Fruit fly (Drosophila melanogaster) whole organism, embryonic: Measurements from ENCODE around the gene dah.

Experiments
- B-H2 ChIP-seq: fragments of 200-800 bp; sonication (Bioruptor generic); optimal IDR thresholded peaks from 2 replicates; lab custom pipeline; 2018; ENCODE audit warnings: missing biosample characterization, mild to moderate bottlenecking, missing genetic modification characterization
- CG10543 ChIP-seq: fragments of 200-800 bp; sonication (Bioruptor generic); optimal IDR thresholded peaks from 3 replicates; lab custom pipeline; 2017; ENCODE audit warnings: missing biosample characterization, mild to moderate bottlenecking, missing genetic modification characterization, moderate library complexity
- CG11456 ChIP-seq: fragments of 200-800 bp; sonication (Bioruptor generic); IDR thresholded peaks from 3 replicates; pipeline ENCODE4 v1.3.6; 2022; ENCODE audit warnings: missing biosample characterization, missing genetic modification characterization
- CG12769 ChIP-seq: fragments of 200-800 bp; sonication (Bioruptor generic); optimal IDR thresholded peaks from 2 replicates; lab custom pipeline; 2019; ENCODE audit warnings: missing biosample characterization, mild to moderate bottlenecking, missing genetic modification characterization, moderate library complexity
- CG13287 ChIP-seq: fragments of 200-800 bp; sonication (Bioruptor generic); IDR thresholded peaks from 2 replicates; pipeline ENCODE4 v1.3.6; 2022; ENCODE audit warnings: missing biosample characterization, missing genetic modification characterization; ENCODE audit not compliant: partially characterized antibody
- CG13894 ChIP-seq: fragments of 200-800 bp; sonication (Bioruptor generic); optimal IDR thresholded peaks from 3 replicates; lab custom pipeline; 2018; ENCODE audit warnings: missing biosample characterization, mild to moderate bottlenecking, missing genetic modification characterization, moderate library complexity
- CG15011 ChIP-seq: fragments of 200-800 bp; sonication (Bioruptor generic); optimal IDR thresholded peaks from 3 replicates; lab custom pipeline; 2018; ENCODE audit warnings: missing biosample characterization, mild to moderate bottlenecking, missing genetic modification characterization
- CG17328 ChIP-seq: fragments of 200-800 bp; sonication (Bioruptor generic); IDR thresholded peaks from 2 replicates; pipeline ENCODE4 v1.3.6; 2022; ENCODE audit warnings: missing biosample characterization, missing genetic modification characterization
- CG18476 ChIP-seq: fragments of 200-800 bp; sonication (Bioruptor generic); optimal IDR thresholded peaks from 2 replicates; lab custom pipeline; 2016; ENCODE audit warnings: missing biosample characterization, mild to moderate bottlenecking, missing genetic modification characterization
- CG2202 ChIP-seq: fragments of 200-800 bp; sonication (Bioruptor generic); optimal IDR thresholded peaks from 2 replicates; lab custom pipeline; 2018; ENCODE audit warnings: missing biosample characterization, mild to moderate bottlenecking, missing genetic modification characterization
- CG30431 ChIP-seq: fragments of 200-800 bp; sonication (Bioruptor generic); optimal IDR thresholded peaks from 2 replicates; lab custom pipeline; 2017; ENCODE audit warnings: missing biosample characterization, missing genetic modification characterization
- CG31365 ChIP-seq: fragments of 200-800 bp; sonication (Bioruptor generic); optimal IDR thresholded peaks from 2 replicates; lab custom pipeline; 2018; ENCODE audit warnings: missing biosample characterization, mild to moderate bottlenecking, missing genetic modification characterization
- CG3163 ChIP-seq: fragments of 200-800 bp; sonication (Bioruptor generic); optimal IDR thresholded peaks from 3 replicates; lab custom pipeline; 2016; ENCODE audit warnings: missing biosample characterization, missing genetic modification characterization
- CG34376 ChIP-seq: fragments of 200-800 bp; sonication (Bioruptor generic); optimal IDR thresholded peaks from 2 replicates; lab custom pipeline; 2018; ENCODE audit warnings: missing biosample characterization, mild to moderate bottlenecking, missing genetic modification characterization
- CG3726 ChIP-seq: fragments of 200-800 bp; sonication (Bioruptor generic); IDR thresholded peaks from 3 replicates; pipeline ENCODE4, ENCODE4 v1.3.6; 2022; ENCODE audit warnings: missing biosample characterization, missing genetic modification characterization
- CG4424 ChIP-seq: fragments of 200-800 bp; sonication (Bioruptor generic); optimal IDR thresholded peaks from 3 replicates; lab custom pipeline; 2016; ENCODE audit warnings: missing biosample characterization, missing genetic modification characterization
- CG8290 ChIP-seq, 3 experiments: fragments of 200-800 bp; sonication (Bioruptor generic); optimal IDR thresholded peaks; 2 replicates each; lab custom pipeline; 2016 to 2019; ENCODE audit warnings: missing biosample characterization in 3 of 3, missing genetic modification characterization in 3 of 3, mild to moderate bottlenecking in 2 of 3, moderate library complexity in 1 of 3
- CG8765 ChIP-seq: fragments of 200-800 bp; sonication (Bioruptor generic); IDR thresholded peaks from 2 replicates; pipeline ENCODE4 v1.3.6; 2022; ENCODE audit warnings: missing biosample characterization, missing genetic modification characterization
- CG8924 ChIP-seq: fragments of 200-800 bp; optimal IDR thresholded peaks from 3 replicates; lab custom pipeline; 2019; ENCODE audit warnings: missing biosample characterization, mild to moderate bottlenecking, missing genetic modification characterization, moderate library complexity
- Dll ChIP-seq: fragments of 200-800 bp; sonication (Bioruptor generic); IDR thresholded peaks from 4 replicates; pipeline ENCODE4 v1.3.6; 2022; ENCODE audit warnings: missing biosample characterization, missing genetic modification characterization; ENCODE audit not compliant: partially characterized antibody
- MESR4 ChIP-seq: fragments of 200-800 bp; sonication (Bioruptor generic); optimal IDR thresholded peaks from 2 replicates; lab custom pipeline; 2018; ENCODE audit warnings: missing biosample characterization, mild to moderate bottlenecking, missing genetic modification characterization, moderate library complexity
- Pdp1 ChIP-seq, 2 experiments: fragments of 200-800 bp; sonication (Bioruptor generic); optimal IDR thresholded peaks; 3 replicates each; lab custom pipeline; 2016; ENCODE audit warnings: missing biosample characterization in 2 of 2, missing genetic modification characterization in 2 of 2, mild to moderate bottlenecking in 1 of 2, moderate library complexity in 1 of 2
- Trl ChIP-seq, 3 experiments: fragments of >200 bp in 2 of 3; fragments of 200-800 bp in 1 of 3; sonication (Bioruptor generic) in 1 of 3; optimal IDR thresholded peaks; 2 replicates in 1 of 3; 3 replicates in 2 of 3; lab custom pipeline; 2016 to 2017; ENCODE audit warnings: missing biosample characterization in 1 of 3, missing genetic modification characterization in 1 of 3
- abd-A ChIP-seq: fragments of 200-800 bp; sonication (Bioruptor generic); optimal IDR thresholded peaks from 3 replicates; lab custom pipeline; 2019; ENCODE audit warnings: missing biosample characterization, mild to moderate bottlenecking, missing genetic modification characterization, moderate library complexity
- ara ChIP-seq: fragments of 200-800 bp; sonication (Bioruptor generic); IDR thresholded peaks from 2 replicates; pipeline ENCODE4 v1.3.6; 2022; ENCODE audit warnings: missing biosample characterization, missing genetic modification characterization
- ato ChIP-seq: fragments of 200-800 bp; sonication (Bioruptor generic); IDR thresholded peaks from 2 replicates; pipeline ENCODE4 v1.3.6; 2022; ENCODE audit warnings: missing biosample characterization, missing genetic modification characterization; ENCODE audit not compliant: partially characterized antibody
- bcd ChIP-seq: fragments of 200-800 bp; sonication (Bioruptor generic); optimal IDR thresholded peaks from 2 replicates; lab custom pipeline; 2017; ENCODE audit warnings: missing biosample characterization, mild to moderate bottlenecking, missing genetic modification characterization
- cg ChIP-seq: fragments of 200-800 bp; sonication (Bioruptor generic); optimal IDR thresholded peaks from 3 replicates; lab custom pipeline; 2019; ENCODE audit warnings: missing biosample characterization, mild to moderate bottlenecking, missing genetic modification characterization, moderate library complexity
- chinmo ChIP-seq: fragments of 200-800 bp; sonication (Bioruptor generic); IDR thresholded peaks from 4 replicates; pipeline ENCODE4 v1.3.6; 2022; ENCODE audit warnings: missing biosample characterization, missing genetic modification characterization; ENCODE audit not compliant: partially characterized antibody
- chn ChIP-seq: fragments of 200-800 bp; sonication (Bioruptor generic); optimal IDR thresholded peaks from 2 replicates; lab custom pipeline; 2016; ENCODE audit warnings: missing biosample characterization, missing genetic modification characterization
- da ChIP-seq: fragments of 200-800 bp; sonication (Bioruptor generic); optimal IDR thresholded peaks from 2 replicates; lab custom pipeline; 2016; ENCODE audit warnings: missing biosample characterization, missing genetic modification characterization
- eve ChIP-seq, 2 experiments: fragments of >200 bp; optimal IDR thresholded peaks; 2 replicates each; lab custom pipeline; 2017; ENCODE audit warnings: missing biosample characterization in 2 of 2, missing genetic modification characterization in 2 of 2
- gcm ChIP-seq: fragments of 200-800 bp; sonication (Bioruptor generic); optimal IDR thresholded peaks from 2 replicates; lab custom pipeline; 2019; ENCODE audit warnings: missing biosample characterization, mild to moderate bottlenecking, missing genetic modification characterization, moderate library complexity
- hkb ChIP-seq, 2 experiments: fragments of 200-800 bp in 1 of 2; fragments of >200 bp in 1 of 2; sonication (Bioruptor generic) in 1 of 2; IDR thresholded peaks in 1 of 2; optimal IDR thresholded peaks in 1 of 2; 2 replicates each; pipeline versions ENCODE4 v1.3.6 to Lab custom; 2017 to 2022; ENCODE audit warnings: missing biosample characterization in 1 of 2, missing genetic modification characterization in 1 of 2
- inv ChIP-seq: fragments of 200-800 bp; sonication (Bioruptor generic); IDR thresholded peaks from 2 replicates; pipeline ENCODE4 v1.3.6; 2022; ENCODE audit warnings: missing biosample characterization, missing genetic modification characterization; ENCODE audit not compliant: partially characterized antibody
- klu ChIP-seq: fragments of 200-800 bp; sonication (Bioruptor generic); IDR thresholded peaks from 2 replicates; pipeline ENCODE4 v1.3.6; 2022; ENCODE audit warnings: missing biosample characterization, missing genetic modification characterization
- lab ChIP-seq: fragments of 200-800 bp; sonication (Bioruptor generic); optimal IDR thresholded peaks from 3 replicates; lab custom pipeline; 2017; ENCODE audit warnings: missing biosample characterization, missing genetic modification characterization, mild to moderate bottlenecking, moderate library complexity, missing genetic modification reagents
- luna ChIP-seq: fragments of 200-800 bp; sonication (Bioruptor generic); optimal IDR thresholded peaks from 2 replicates; lab custom pipeline; 2016; ENCODE audit warnings: missing biosample characterization, missing genetic modification characterization
- nerfin-1 ChIP-seq: fragments of 200-800 bp; sonication (Bioruptor generic); optimal IDR thresholded peaks from 3 replicates; lab custom pipeline; 2019; ENCODE audit warnings: missing biosample characterization, mild to moderate bottlenecking, missing genetic modification characterization, moderate library complexity
- ro ChIP-seq: fragments of 200-800 bp; sonication (Bioruptor generic); IDR thresholded peaks from 2 replicates; pipeline ENCODE4 v1.3.6; 2022; ENCODE audit warnings: missing biosample characterization, missing genetic modification characterization
- sd ChIP-seq: fragments of 200-800 bp; sonication (Bioruptor generic); optimal IDR thresholded peaks from 3 replicates; lab custom pipeline; 2018; ENCODE audit warnings: missing biosample characterization, mild to moderate bottlenecking, missing genetic modification characterization, moderate library complexity
- sisA ChIP-seq: fragments of 200-800 bp; sonication (Bioruptor generic); IDR thresholded peaks from 2 replicates; pipeline ENCODE4 v1.3.6; 2022; ENCODE audit warnings: missing biosample characterization, missing genetic modification characterization
- slbo ChIP-seq: fragments of 200-800 bp; sonication (Bioruptor generic); IDR thresholded peaks from 2 replicates; pipeline ENCODE4 v1.3.6; 2022; ENCODE audit warnings: missing biosample characterization, missing genetic modification characterization
- sug ChIP-seq: fragments of 200-800 bp; optimal IDR thresholded peaks from 2 replicates; lab custom pipeline; 2019; ENCODE audit warnings: missing biosample characterization, mild to moderate bottlenecking, missing genetic modification characterization, moderate library complexity
- tx ChIP-seq: fragments of 200-800 bp; sonication (Bioruptor generic); optimal IDR thresholded peaks from 2 replicates; lab custom pipeline; 2016; ENCODE audit warnings: missing biosample characterization, missing genetic modification characterization
- wek ChIP-seq: fragments of 200-800 bp; sonication (Bioruptor generic); optimal IDR thresholded peaks from 3 replicates; lab custom pipeline; 2018; ENCODE audit warnings: missing biosample characterization, mild to moderate bottlenecking, missing genetic modification characterization, moderate library complexity
- zfh2 ChIP-seq: fragments of 200-800 bp; sonication (Bioruptor generic); optimal IDR thresholded peaks from 2 replicates; lab custom pipeline; 2016; ENCODE audit warnings: missing biosample characterization, missing genetic modification characterization

dah gene

dm6 chrX:15303176-15304115 lies 24.7 kb upstream of the dah start (continued):
- no peak for TF ChIP-seq inv (GFP tag; lab: Robert Waterston, UW)
- no peak for TF ChIP-seq ro
- TF ChIP-seq gcm = no peak
- TF ChIP-seq chn (GFP tag; lab: Kevin White, UChicago) = no peak
- TF ChIP-seq eve (GFP tag; optimal IDR thresholded peaks at IDR 0.05; lab: Kevin White, UChicago) = no peak
- no peak for TF ChIP-seq CG3163 (GFP tag; lab: Kevin White, UChicago)
- no peak for TF ChIP-seq CG8924
- TF ChIP-seq CG11456 (GFP tag; lab: Robert Waterston, UW) = no peak
- no peak for TF ChIP-seq tx (GFP tag; lab: Kevin White, UChicago)
- TF ChIP-seq luna = no peak
- 0 out of 4 replicates have a peak, but pooled peaks have one; percentile 40 for TF ChIP-seq chinmo
- TF ChIP-seq slbo (GFP tag; lab: Robert Waterston, UW) = no peak
- TF ChIP-seq klu (GFP tag; lab: Robert Waterston, UW) = no peak
- TF ChIP-seq ato (GFP tag; lab: Robert Waterston, UW) = no peak
- TF ChIP-seq CG8765 (GFP tag; lab: Robert Waterston, UW) = no peak
- no peak for TF ChIP-seq nerfin-1 (tag; lab: Kevin White, UChicago)
- no peak for TF ChIP-seq Dll (GFP tag; lab: Robert Waterston, UW)
- TF ChIP-seq sug (tag; lab: Kevin White, UChicago) = peak; percentile 52
- TF ChIP-seq bcd (GFP tag; lab: Kevin White, UChicago) = no peak
- TF ChIP-seq sd = peak; percentile 32
- no peak for TF ChIP-seq CG4424 (GFP tag; lab: Kevin White, UChicago)
- no peak for TF ChIP-seq CG15011
- no peak for TF ChIP-seq MESR4 (GFP tag; lab: Kevin White, UChicago)
- TF ChIP-seq CG17328 = no peak
- TF ChIP-seq Trl (optimal IDR thresholded peaks at IDR 0.05; lab: Kevin White, UChicago) = peak in 1 of 2 experiments; percentile 21
- no peak for TF ChIP-seq Trl (GFP tag; optimal IDR thresholded peaks at IDR 0.05; lab: Kevin White, UChicago)
- peak; percentile 8 for TF ChIP-seq lab (GFP tag; lab: Kevin White, UChicago)
- TF ChIP-seq cg (GFP tag; lab: Kevin White, UChicago) = no peak
- TF ChIP-seq sisA (GFP tag; lab: Robert Waterston, UW) = no peak
- TF ChIP-seq CG34376 = peak; percentile 21
- TF ChIP-seq CG3726 = no peak
- TF ChIP-seq CG13894 (tag; lab: Kevin White, UChicago) = peak; percentile 80
- TF ChIP-seq CG8290 (GFP tag; optimal IDR thresholded peaks at IDR 0.05; lab: Kevin White, UChicago) = no peak
- no peak for TF ChIP-seq CG8290 (tag; optimal IDR thresholded peaks at IDR 0.05; lab: Kevin White, UChicago)
- TF ChIP-seq CG10543 (GFP tag; lab: Kevin White, UChicago) = peak; percentile 46
- TF ChIP-seq Pdp1 (GFP tag; optimal IDR thresholded peaks at IDR 0.05; lab: Kevin White, UChicago) = peak in 1 of 2 experiments; percentile 13
- TF ChIP-seq ara (GFP tag; lab: Robert Waterston, UW) = no peak
- no peak for TF ChIP-seq CG18476
- TF ChIP-seq da (GFP tag; lab: Kevin White, UChicago) = no peak
- no peak for TF ChIP-seq CG13287 (GFP tag; lab: Robert Waterston, UW)
- no peak for TF ChIP-seq wek (GFP tag; lab: Kevin White, UChicago)
- peak; percentile 71 for TF ChIP-seq abd-A (tag; lab: Kevin White, UChicago)
- no peak for TF ChIP-seq hkb (optimal IDR thresholded peaks at IDR 0.05; lab: Kevin White, UChicago)
- TF ChIP-seq hkb (GFP tag; IDR thresholded peaks at IDR 0.05; lab: Robert Waterston, UW) = no peak
- TF ChIP-seq CG2202 = no peak
- TF ChIP-seq CG30431 = no peak
- TF ChIP-seq zfh2 (GFP tag; lab: Kevin White, UChicago) = no peak
- no peak for TF ChIP-seq B-H2
- TF ChIP-seq CG31365 (tag; lab: Kevin White, UChicago) = no peak
- TF ChIP-seq CG12769 (tag; lab: Kevin White, UChicago) = peak; percentile 36
